Fruit fly (Drosophila melanogaster) whole organism, pupa: ENCODE results near the gene CG12081.

ENCODE experiments used
- CG10348 ChIP-seq: fragments of 200-800 bp; sonication (Bioruptor generic); IDR thresholded peaks from 2 replicates; pipeline ENCODE4 v1.3.6; 2022; ENCODE audit warnings: missing biosample characterization, missing genetic modification characterization
- CG12605 ChIP-seq: fragments of 200-800 bp; sonication (Bioruptor generic); IDR thresholded peaks from 2 replicates; pipeline ENCODE4 v1.3.6; 2022; ENCODE audit warnings: missing biosample characterization, missing genetic modification characterization
- CG13204 ChIP-seq: fragments of 200-800 bp; sonication (Bioruptor generic); optimal IDR thresholded peaks from 2 replicates; lab custom pipeline; 2018; ENCODE audit warnings: missing biosample characterization, mild to moderate bottlenecking, missing genetic modification characterization, moderate library complexity
- CG14655 ChIP-seq: fragments of 200-800 bp; sonication (Bioruptor generic); optimal IDR thresholded peaks from 3 replicates; lab custom pipeline; 2017; ENCODE audit warnings: mild to moderate bottlenecking, missing biosample characterization, missing genetic modification reagents, missing genetic modification characterization
- CG15710 ChIP-seq: fragments of 200-800 bp; sonication (Bioruptor generic); optimal IDR thresholded peaks from 2 replicates; lab custom pipeline; 2018; ENCODE audit warnings: missing biosample characterization, mild to moderate bottlenecking, missing genetic modification characterization, moderate library complexity
- CG17806 ChIP-seq: fragments of 200-800 bp; sonication (Bioruptor generic); optimal IDR thresholded peaks from 2 replicates; lab custom pipeline; 2018; ENCODE audit warnings: missing biosample characterization, mild to moderate bottlenecking, missing genetic modification characterization, moderate library complexity
- CG32121 ChIP-seq: fragments of 200-800 bp; sonication (Bioruptor generic); IDR thresholded peaks from 2 replicates; pipeline ENCODE4 v1.3.6; 2022; ENCODE audit warnings: missing biosample characterization, missing genetic modification characterization
- CG34367 ChIP-seq: fragments of 200-800 bp; sonication (Bioruptor generic); optimal IDR thresholded peaks from 2 replicates; lab custom pipeline; 2018; ENCODE audit warnings: missing biosample characterization, mild to moderate bottlenecking, missing genetic modification characterization
- CG4496 ChIP-seq: fragments of 200-800 bp; sonication (Bioruptor generic); IDR thresholded peaks from 3 replicates; pipeline ENCODE4 v1.3.6; 2022; ENCODE audit warnings: missing biosample characterization, missing genetic modification characterization
- CG8159 ChIP-seq: fragments of 200-800 bp; sonication (Bioruptor generic); optimal IDR thresholded peaks from 3 replicates; lab custom pipeline; 2018; ENCODE audit warnings: missing biosample characterization, mild to moderate bottlenecking, missing genetic modification characterization, moderate library complexity
- CG8301 ChIP-seq: fragments of 200-800 bp; sonication (Bioruptor generic); optimal IDR thresholded peaks from 2 replicates; lab custom pipeline; 2018; ENCODE audit warnings: missing biosample characterization, mild to moderate bottlenecking, missing genetic modification characterization
- CG9948 ChIP-seq: fragments of 200-800 bp; sonication (Bioruptor generic); optimal IDR thresholded peaks from 2 replicates; lab custom pipeline; 2018; ENCODE audit warnings: missing biosample characterization, mild to moderate bottlenecking, missing genetic modification characterization, moderate library complexity
- D1 ChIP-seq: fragments of 200-800 bp; sonication (Bioruptor generic); optimal IDR thresholded peaks from 2 replicates; lab custom pipeline; 2018; ENCODE audit warnings: missing biosample characterization, mild to moderate bottlenecking, missing genetic modification characterization, moderate library complexity
- EcR ChIP-seq: fragments of 200-800 bp; sonication (Bioruptor generic); optimal IDR thresholded peaks from 3 replicates; lab custom pipeline; 2019; ENCODE audit warnings: missing biosample characterization, missing genetic modification characterization, mild to moderate bottlenecking, moderate library complexity, missing genetic modification reagents
- Ets98B ChIP-seq: fragments of 200-800 bp; sonication (Bioruptor generic); IDR thresholded peaks from 2 replicates; pipeline ENCODE4 v1.3.6; 2022; ENCODE audit warnings: missing biosample characterization, missing genetic modification characterization
- Pif1A ChIP-seq: fragments of 200-800 bp; sonication (Bioruptor generic); optimal IDR thresholded peaks from 3 replicates; lab custom pipeline; 2016; ENCODE audit warnings: missing biosample characterization, missing genetic modification characterization
- Pif1B ChIP-seq: fragments of 200-800 bp; sonication (Bioruptor generic); optimal IDR thresholded peaks from 3 replicates; lab custom pipeline; 2016; ENCODE audit warnings: missing biosample characterization, missing genetic modification characterization
- Snoo ChIP-seq: fragments of 200-800 bp; sonication (Bioruptor generic); optimal IDR thresholded peaks from 3 replicates; lab custom pipeline; 2017; ENCODE audit warnings: missing biosample characterization, mild to moderate bottlenecking, missing genetic modification characterization, inconsistent platforms
- fd96Ca ChIP-seq: fragments of 200-800 bp; sonication (Bioruptor generic); IDR thresholded peaks from 3 replicates; pipeline ENCODE4 v1.3.6; 2022; ENCODE audit warnings: missing biosample characterization, missing genetic modification characterization
- gl ChIP-seq: fragments of 200-800 bp; sonication (Bioruptor generic); optimal IDR thresholded peaks from 2 replicates; lab custom pipeline; 2018; ENCODE audit warnings: missing biosample characterization, mild to moderate bottlenecking, missing genetic modification characterization
- rn ChIP-seq: fragments of 200-800 bp; sonication (Bioruptor generic); IDR thresholded peaks from 2 replicates; pipeline ENCODE4 v1.3.6; 2022; ENCODE audit warnings: missing biosample characterization, missing genetic modification characterization

CG12081 gene

DNA sequence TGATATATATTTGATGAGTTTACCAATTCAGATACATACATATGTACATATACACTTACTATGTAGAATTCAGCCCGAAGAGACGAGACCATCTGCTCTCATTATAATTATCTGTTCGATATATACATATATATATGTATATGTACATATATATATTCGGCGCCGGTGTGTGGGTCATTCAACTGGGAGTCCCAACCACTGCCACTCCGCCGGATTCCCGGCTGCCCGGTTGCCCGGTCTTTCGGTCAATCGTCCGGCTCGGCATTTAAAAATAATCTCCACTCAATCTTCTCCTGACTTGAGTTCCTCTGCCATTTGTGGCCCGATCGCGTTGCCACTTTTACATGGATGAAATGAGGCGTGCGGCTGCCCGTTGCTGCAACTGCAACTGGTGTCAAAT, 11.9 kb upstream of the CG12081 start:
- no peak for TF ChIP-seq CG13204 (GFP tag; lab: Kevin White, UChicago)
- TF ChIP-seq Pif1A (GFP tag; lab: Kevin White, UChicago) = no peak
- TF ChIP-seq CG12605 (GFP tag; lab: Robert Waterston, UW) = no peak
- no peak for TF ChIP-seq Snoo
- no peak for TF ChIP-seq Ets98B
- TF ChIP-seq CG4496 (GFP tag; lab: Robert Waterston, UW) = no peak

- TF ChIP-seq rn (GFP tag; lab: Robert Waterston, UW) (no peak), gl (tag; lab: Kevin White, UChicago) (no peak), Ets98B (no peak), CG10348 (GFP tag; lab: Robert Waterston, UW) (no peak), CG14655 (GFP tag; lab: Kevin White, UChicago) (no peak), Pif1B (GFP tag; lab: Kevin White, UChicago) (no peak), CG34367 (tag; lab: Kevin White, UChicago) (no peak)
Measured at dm6 chrX:8579097-8579496, 9.5 kb upstream of the CG12081 start.

dm6 chrX:8579875-8580274, 8.7 kb upstream of the CG12081 start:
- no peak for TF ChIP-seq CG17806 (tag; lab: Kevin White, UChicago)
- no peak for TF ChIP-seq CG12605 (GFP tag; lab: Robert Waterston, UW)
- TF ChIP-seq Pif1B (GFP tag; lab: Kevin White, UChicago) = no peak
- TF ChIP-seq CG8159 (tag; lab: Kevin White, UChicago) = no peak
- TF ChIP-seq CG15710 (tag; lab: Kevin White, UChicago) = no peak
- TF ChIP-seq Ets98B = no peak

DNA sequence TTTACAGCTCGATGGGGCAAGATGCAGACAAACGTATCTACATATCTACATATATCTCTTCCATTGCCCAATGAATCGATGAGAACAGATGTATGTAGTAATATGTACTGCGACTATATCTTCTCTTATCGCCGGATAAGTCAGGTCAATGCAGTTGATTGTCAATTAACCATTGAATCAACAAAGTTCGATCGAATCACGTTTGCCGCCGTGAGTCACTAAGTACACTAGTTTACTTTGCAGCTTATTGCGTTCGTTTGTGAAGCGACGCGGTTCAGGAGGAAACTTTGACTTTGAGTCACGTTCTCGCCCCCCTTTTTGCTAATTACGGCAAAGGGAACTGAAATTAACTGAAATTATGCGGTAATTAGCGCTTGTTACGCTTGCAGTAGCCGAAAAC, 7.8 kb upstream of the CG12081 start:
- no peak for TF ChIP-seq CG4496 (GFP tag; lab: Robert Waterston, UW)
- TF ChIP-seq Snoo = no peak
- no peak for TF ChIP-seq CG8301 (tag; lab: Kevin White, UChicago)
- TF ChIP-seq CG17806 (tag; lab: Kevin White, UChicago) = no peak
- TF ChIP-seq CG12605 (GFP tag; lab: Robert Waterston, UW) = no peak
- no peak for TF ChIP-seq CG8159 (tag; lab: Kevin White, UChicago)
- TF ChIP-seq EcR (GFP tag; lab: Kevin White, UChicago) = peak; percentile 38
- peak; percentile 57 for TF ChIP-seq gl (tag; lab: Kevin White, UChicago)
- no peak for TF ChIP-seq fd96Ca (GFP tag; lab: Robert Waterston, UW)
- peak; percentile 16 for TF ChIP-seq CG13204 (GFP tag; lab: Kevin White, UChicago)

DNA sequence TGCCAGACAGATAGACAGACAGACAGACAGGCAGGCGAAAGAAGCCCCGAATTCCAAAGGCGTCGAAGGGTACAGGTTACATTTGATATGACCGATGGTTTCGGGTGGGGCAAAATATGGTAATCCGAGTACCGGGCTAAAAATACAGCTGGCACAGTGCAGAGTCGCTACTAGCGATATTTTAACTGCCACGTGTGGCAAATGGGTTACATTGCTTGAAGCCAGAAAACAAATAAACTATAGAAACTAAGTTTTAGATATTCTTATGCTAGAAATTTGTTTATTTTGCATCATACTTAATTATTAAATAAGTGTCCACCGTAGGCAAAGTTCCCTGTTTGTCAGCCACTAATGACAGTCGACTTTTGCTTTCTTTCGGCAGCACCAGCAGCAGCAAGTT, 5.5 kb upstream of the CG12081 start:
- TF ChIP-seq CG14655 (GFP tag; lab: Kevin White, UChicago) (no peak), rn (GFP tag; lab: Robert Waterston, UW) (no peak), EcR (GFP tag; lab: Kevin White, UChicago) (no peak), CG13204 (GFP tag; lab: Kevin White, UChicago) (no peak), Ets98B (no peak), CG15710 (tag; lab: Kevin White, UChicago) (no peak), gl (tag; lab: Kevin White, UChicago) (no peak), CG12605 (GFP tag; lab: Robert Waterston, UW) (no peak), CG17806 (tag; lab: Kevin White, UChicago) (no peak), CG34367 (tag; lab: Kevin White, UChicago) (no peak), D1 (tag; lab: Kevin White, UChicago) (no peak), Snoo (no peak)

dm6 chrX:8591685-8592127, 3.1 kb downstream of the CG12081 start, which contains the start of the genes CG12659 and Crag:
TSS of gene CG12659 (minus strand) at chrX:8591729.
TSS of gene Crag (plus strand) at chrX:8592031.
- TF ChIP-seq EcR (GFP tag; lab: Kevin White, UChicago) (no peak), CG4496 (GFP tag; lab: Robert Waterston, UW) (no peak), D1 (tag; lab: Kevin White, UChicago) (no peak), CG17806 (tag; lab: Kevin White, UChicago) (no peak), Ets98B (no peak), CG8301 (tag; lab: Kevin White, UChicago) (no peak), CG8159 (tag; lab: Kevin White, UChicago) (no peak), gl (tag; lab: Kevin White, UChicago) (no peak), CG32121 (GFP tag; lab: Robert Waterston, UW) (no peak), Pif1B (GFP tag; lab: Kevin White, UChicago) (no peak), fd96Ca (GFP tag; lab: Robert Waterston, UW) (no peak), CG34367 (tag; lab: Kevin White, UChicago) (no peak)

DNA sequence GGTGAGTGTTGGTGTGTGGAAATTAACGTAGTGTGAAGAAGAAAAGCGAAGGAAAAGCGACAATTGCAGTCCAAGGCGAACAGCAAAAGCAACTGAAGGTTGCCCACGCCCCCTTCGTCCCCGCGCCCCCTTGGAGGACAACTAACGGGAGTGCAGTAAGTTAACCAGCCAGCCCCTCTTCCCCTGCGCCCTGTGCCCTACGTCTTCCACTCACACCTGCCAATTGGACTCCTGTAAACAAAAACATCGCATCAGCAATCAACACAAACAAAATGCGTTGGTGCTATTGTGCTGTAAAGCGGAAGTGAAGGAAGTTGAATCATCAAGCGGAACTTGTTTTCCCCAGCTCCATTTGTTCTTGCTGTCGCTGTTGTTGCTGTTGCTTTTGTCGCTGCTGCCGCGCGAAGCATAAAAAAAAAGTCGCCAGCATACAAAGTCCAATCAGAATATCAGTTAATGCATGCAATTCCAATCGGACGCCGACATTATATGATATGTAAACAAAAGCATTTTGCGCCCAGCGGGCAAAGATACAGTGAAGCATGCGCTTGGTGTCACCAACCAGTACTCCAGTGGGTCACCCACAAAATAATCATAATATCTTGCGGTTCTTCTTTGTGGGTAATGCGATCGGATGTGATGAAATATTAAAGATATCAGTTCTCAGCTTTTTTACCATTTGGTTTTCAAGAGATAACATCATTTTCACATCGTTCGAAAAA, 4.0 kb downstream of the CG12081 start:
- TF ChIP-seq rn (GFP tag; lab: Robert Waterston, UW) (no peak), gl (tag; lab: Kevin White, UChicago) (peak; percentile 86), Ets98B (0 out of 2 replicates have a peak, but pooled peaks have one; percentile 34), CG14655 (GFP tag; lab: Kevin White, UChicago) (no peak), CG34367 (tag; lab: Kevin White, UChicago) (peak; percentile 50), CG13204 (GFP tag; lab: Kevin White, UChicago) (peak; percentile 84), Pif1B (GFP tag; lab: Kevin White, UChicago) (peak; percentile 51), CG15710 (tag; lab: Kevin White, UChicago) (peak; percentile 43), EcR (GFP tag; lab: Kevin White, UChicago) (peak; percentile 40), CG8301 (tag; lab: Kevin White, UChicago) (peak; percentile 51), Pif1A (GFP tag; lab: Kevin White, UChicago) (no peak), CG17806 (tag; lab: Kevin White, UChicago) (peak; percentile 32), CG10348 (GFP tag; lab: Robert Waterston, UW) (no peak), CG4496 (GFP tag; lab: Robert Waterston, UW) (peak; percentile 74), CG9948 (no peak), D1 (tag; lab: Kevin White, UChicago) (no peak), CG12605 (GFP tag; lab: Robert Waterston, UW) (no peak), CG8159 (tag; lab: Kevin White, UChicago) (peak; percentile 40), Snoo (no peak), fd96Ca (GFP tag; lab: Robert Waterston, UW) (no peak), CG32121 (GFP tag; lab: Robert Waterston, UW) (0 out of 2 replicates have a peak, but pooled peaks have one; percentile 12)
